Worm (Caenorhabditis elegans) whole organism, L1 larva: Measurements from ENCODE around the gene dgk-5.

Experiments
- C04F5.9 ChIP-seq: sonication (generic microtip); optimal IDR thresholded peaks from 2 replicates; lab custom pipeline; 2016; ENCODE audit warnings: missing genetic modification characterization, missing compliant biosample characterization
- C16A3.4 ChIP-seq: fragments of 150-350 bp; optimal IDR thresholded peaks from 2 replicates; lab custom pipeline; 2014; ENCODE audit warnings: missing biosample characterization, missing genetic modification characterization
- F16B12.6 ChIP-seq: fragments of 150-350 bp; optimal IDR thresholded peaks from 2 replicates; lab custom pipeline; 2014; ENCODE audit warnings: missing biosample characterization, missing genetic modification characterization
- Y116A8C.19 ChIP-seq: sonication (generic microtip); optimal IDR thresholded peaks from 2 replicates; lab custom pipeline; 2016; ENCODE audit warnings: missing compliant biosample characterization, missing genetic modification characterization, borderline replicate concordance
- alr-1 ChIP-seq: fragments of 200-800 bp; sonication (Bioruptor generic); optimal IDR thresholded peaks from 2 replicates; lab custom pipeline; 2018; ENCODE audit warnings: borderline replicate concordance, mild to moderate bottlenecking, missing genetic modification characterization, missing compliant biosample characterization
- aly-2 ChIP-seq: fragments of 150-350 bp; optimal IDR thresholded peaks from 2 replicates; lab custom pipeline; 2014; ENCODE audit warnings: missing biosample characterization, missing genetic modification characterization
- ceh-63 ChIP-seq: fragments of 200-800 bp; sonication (Bioruptor generic); optimal IDR thresholded peaks from 2 replicates; lab custom pipeline; 2018; ENCODE audit warnings: mild to moderate bottlenecking, missing genetic modification characterization, missing compliant biosample characterization
- ceh-8 ChIP-seq: fragments of 200-800 bp; sonication (Bioruptor generic); optimal IDR thresholded peaks from 2 replicates; lab custom pipeline; 2018; ENCODE audit warnings: mild to moderate bottlenecking, missing genetic modification characterization, moderate library complexity, missing compliant biosample characterization
- ceh-82 ChIP-seq, 3 experiments: fragments of 150-350 bp in 1 of 3; sonication (generic microtip) in 2 of 3; optimal IDR thresholded peaks; 2 replicates each; lab custom pipeline; 2014 to 2017; ENCODE audit warnings: missing biosample characterization in 3 of 3, missing genetic modification characterization in 3 of 3
- ceh-88 ChIP-seq: fragments of 200-800 bp; sonication (Bioruptor generic); IDR thresholded peaks from 2 replicates; pipeline ENCODE4 v1.3.6; 2022; ENCODE audit warnings: missing genetic modification characterization, missing compliant biosample characterization
- ceh-90 ChIP-seq: sonication (generic microtip); optimal IDR thresholded peaks from 2 replicates; lab custom pipeline; 2016; ENCODE audit warnings: missing genetic modification characterization, missing compliant biosample characterization
- ces-1 ChIP-seq: fragments of 150-350 bp; optimal IDR thresholded peaks from 2 replicates; lab custom pipeline; 2014; ENCODE audit warnings: missing biosample characterization, missing genetic modification reagents, missing genetic modification characterization
- efl-1 ChIP-seq, 4 experiments: fragments of 150-350 bp; optimal IDR thresholded peaks in 3 of 4; peaks in 1 of 4; 1 replicate in 1 of 4; 2 replicates in 3 of 4; lab custom pipeline; 2014; ENCODE audit warnings: missing biosample characterization in 2 of 4, missing genetic modification characterization in 2 of 4, missing genetic modification reagents in 2 of 4
- egl-13 ChIP-seq: sonication (generic microtip); optimal IDR thresholded peaks from 2 replicates; lab custom pipeline; 2016; ENCODE audit warnings: missing genotype, missing genetic modification reagents, missing genetic modification characterization, missing compliant biosample characterization
- elt-2 ChIP-seq: sonication (generic microtip); optimal IDR thresholded peaks from 2 replicates; lab custom pipeline; 2016; ENCODE audit warnings: missing genetic modification characterization, mild to moderate bottlenecking, inconsistent platforms, missing compliant biosample characterization, missing genetic modification reagents
- fkh-10 ChIP-seq: sonication (generic microtip); optimal IDR thresholded peaks from 2 replicates; lab custom pipeline; 2017; ENCODE audit warnings: missing biosample characterization, missing genetic modification reagents, missing genetic modification characterization
- fkh-4 ChIP-seq: sonication (generic microtip); optimal IDR thresholded peaks from 2 replicates; lab custom pipeline; 2016; ENCODE audit warnings: missing compliant biosample characterization, missing genetic modification characterization, borderline replicate concordance
- fos-1 ChIP-seq: fragments of 150-350 bp; optimal IDR thresholded peaks from 2 replicates; lab custom pipeline; 2014; ENCODE audit warnings: missing biosample characterization, missing genetic modification characterization
- grh-1 ChIP-seq: fragments of 200-800 bp; sonication (Bioruptor generic); IDR thresholded peaks from 2 replicates; pipeline ENCODE4 v1.3.6; 2022; ENCODE audit warnings: missing genetic modification reagents, missing genetic modification characterization, missing compliant biosample characterization
- hpl-2 ChIP-seq: fragments of 150-350 bp; optimal IDR thresholded peaks from 2 replicates; lab custom pipeline; 2014; ENCODE audit warnings: missing biosample characterization, missing genetic modification reagents, missing genetic modification characterization
- isw-1 ChIP-seq: fragments of 200-800 bp; sonication (Bioruptor generic); IDR thresholded peaks from 2 replicates; pipeline ENCODE4 v1.3.6; 2022; ENCODE audit warnings: missing genetic modification characterization, missing compliant biosample characterization
- lin-15B ChIP-seq: fragments of 150-350 bp; sonication (generic microtip); optimal IDR thresholded peaks from 3 replicates; lab custom pipeline; 2014; ENCODE audit warnings: missing biosample characterization, missing genetic modification characterization
- lir-3 ChIP-seq: sonication (generic microtip); optimal IDR thresholded peaks from 2 replicates; lab custom pipeline; 2016; ENCODE audit warnings: mild to moderate bottlenecking, missing genetic modification characterization, moderate library complexity, missing compliant biosample characterization; ENCODE audit not compliant: poor library complexity
- lsy-2 ChIP-seq, 2 experiments: fragments of 150-350 bp; optimal IDR thresholded peaks; 2 replicates each; lab custom pipeline; 2014; ENCODE audit warnings: missing biosample characterization in 2 of 2, missing genetic modification characterization in 2 of 2
- mab-9 ChIP-seq: fragments of 200-800 bp; sonication (Bioruptor generic); IDR thresholded peaks from 2 replicates; pipeline ENCODE4 v1.3.6; 2022; ENCODE audit warnings: missing genetic modification reagents, missing genetic modification characterization, missing compliant biosample characterization
- mdl-1 ChIP-seq, 2 experiments: fragments of 150-350 bp; optimal IDR thresholded peaks; 2 replicates each; lab custom pipeline; 2014 to 2017; ENCODE audit warnings: missing biosample characterization in 2 of 2, missing genetic modification characterization in 2 of 2, inconsistent platforms in 1 of 2
- nhr-11 ChIP-seq: fragments of 150-350 bp; optimal IDR thresholded peaks from 2 replicates; lab custom pipeline; 2014; ENCODE audit warnings: missing biosample characterization, missing genetic modification characterization
- nhr-12 ChIP-seq: sonication (generic microtip); optimal IDR thresholded peaks from 2 replicates; lab custom pipeline; 2017; ENCODE audit warnings: missing biosample characterization, missing genetic modification characterization
- nhr-20 ChIP-seq: sonication (generic microtip); optimal IDR thresholded peaks from 2 replicates; lab custom pipeline; 2016; ENCODE audit warnings: mild to moderate bottlenecking, missing genetic modification characterization, missing compliant biosample characterization
- nhr-28 ChIP-seq: fragments of 150-350 bp; optimal IDR thresholded peaks from 2 replicates; lab custom pipeline; 2014; ENCODE audit warnings: missing biosample characterization, missing genetic modification characterization
- nhr-76 ChIP-seq: sonication (generic microtip); optimal IDR thresholded peaks from 2 replicates; lab custom pipeline; 2017; ENCODE audit warnings: missing biosample characterization, missing genetic modification characterization
- nhr-85 ChIP-seq: sonication (generic microtip); peaks from one replicate; lab custom pipeline; 2016; ENCODE audit warnings: missing genetic modification characterization, inconsistent platforms, missing compliant biosample characterization
- nhr-90 ChIP-seq: sonication (generic microtip); optimal IDR thresholded peaks from 2 replicates; lab custom pipeline; 2016; ENCODE audit warnings: mild to moderate bottlenecking, missing genetic modification characterization, missing compliant biosample characterization; ENCODE audit not compliant: poor library complexity
- pax-3 ChIP-seq: fragments of 200-800 bp; sonication (Bioruptor generic); optimal IDR thresholded peaks from 2 replicates; lab custom pipeline; 2018; ENCODE audit warnings: mild to moderate bottlenecking, missing genetic modification characterization, moderate library complexity, missing compliant biosample characterization
- rnt-1 ChIP-seq: sonication (generic microtip); optimal IDR thresholded peaks from 2 replicates; lab custom pipeline; 2016; ENCODE audit warnings: mild to moderate bottlenecking, missing genetic modification characterization, moderate library complexity, missing compliant biosample characterization
- snpc-4 ChIP-seq: fragments of 150-350 bp; optimal IDR thresholded peaks from 2 replicates; lab custom pipeline; 2014; ENCODE audit warnings: missing biosample characterization, missing genetic modification characterization
- sptf-1 ChIP-seq: fragments of 150-350 bp; optimal IDR thresholded peaks from 2 replicates; lab custom pipeline; 2014; ENCODE audit warnings: missing biosample characterization, missing genetic modification characterization
- tbx-2 ChIP-seq: sonication (generic microtip); optimal IDR thresholded peaks from 2 replicates; lab custom pipeline; 2016; ENCODE audit warnings: missing genetic modification characterization, missing compliant biosample characterization
- unc-86 ChIP-seq: sonication (generic microtip); optimal IDR thresholded peaks from 2 replicates; lab custom pipeline; 2016; ENCODE audit warnings: missing genetic modification characterization, missing compliant biosample characterization
- unc-98 ChIP-seq: fragments of 200-800 bp; sonication (Bioruptor generic); IDR thresholded peaks from 2 replicates; pipeline ENCODE4 v1.3.6; 2022; ENCODE audit warnings: missing genetic modification characterization, missing compliant biosample characterization
- vab-15 ChIP-seq: sonication (generic microtip); optimal IDR thresholded peaks from 2 replicates; lab custom pipeline; 2017; ENCODE audit warnings: missing genotype, mild to moderate bottlenecking, missing genetic modification characterization, missing compliant biosample characterization
- xbp-1 ChIP-seq: sonication (generic microtip); optimal IDR thresholded peaks from 2 replicates; lab custom pipeline; 2016; ENCODE audit warnings: missing genetic modification characterization, missing compliant biosample characterization
- ztf-4 ChIP-seq: fragments of 150-350 bp; optimal IDR thresholded peaks from 2 replicates; lab custom pipeline; 2014; ENCODE audit warnings: missing biosample characterization, missing genetic modification characterization

Gene dgk-5

ce11 chrII:6489711-6490184, 18.9 kb upstream of the dgk-5 start, which contains the start of the genes snr-3 and rsp-5 (continued):
- no peak for TF ChIP-seq ceh-90 (tag; lab: Kevin White, UChicago)
- peak; percentile 51 for TF ChIP-seq nhr-90 (tag; lab: Kevin White, UChicago)
- TF ChIP-seq ceh-63 (GFP tag; lab: Kevin White, UChicago), result no peak
- TF ChIP-seq mab-9, result no peak
- peak; percentile 51 for TF ChIP-seq tbx-2 (tag; lab: Kevin White, UChicago)
- TF ChIP-seq lsy-2 (tag; optimal IDR thresholded peaks at IDR 0.05; lab: Kevin White, UChicago), result peak; percentile 98 to 99
- TF ChIP-seq vab-15 (tag; lab: Kevin White, UChicago), result no peak
- TF ChIP-seq ztf-4 (tag; lab: Kevin White, UChicago), result no peak
- no peak for TF ChIP-seq lir-3 (tag; lab: Kevin White, UChicago)
- no peak for TF ChIP-seq nhr-12 (tag; lab: Kevin White, UChicago)
- no peak for TF ChIP-seq nhr-28 (tag; lab: Kevin White, UChicago)
- no peak for TF ChIP-seq nhr-11 (tag; lab: Kevin White, UChicago)
- TF ChIP-seq fos-1 (tag; lab: Kevin White, UChicago), result no peak
- TF ChIP-seq F16B12.6 (tag; lab: Kevin White, UChicago), result peak; percentile 33
- TF ChIP-seq snpc-4 (tag; lab: Kevin White, UChicago), result peak; percentile 57
- peak; percentile 70 for TF ChIP-seq lin-15B (tag; lab: Kevin White, UChicago)
- no peak for TF ChIP-seq fkh-4 (tag; lab: Kevin White, UChicago)
- TF ChIP-seq mdl-1 (tag; optimal IDR thresholded peaks at IDR 0.05; lab: Kevin White, UChicago), result peak in 1 of 2 experiments; percentile 41
- peak; percentile 38 to 68 (median 63) for TF ChIP-seq ceh-82 (tag; optimal IDR thresholded peaks at IDR 0.05; lab: Kevin White, UChicago)
- no peak for TF ChIP-seq hpl-2 (GFP tag; lab: Kevin White, UChicago)
- peak; percentile 51 for TF ChIP-seq isw-1 (GFP tag; lab: Robert Waterston, UW)
- TF ChIP-seq fkh-10 (GFP tag; lab: Kevin White, UChicago), result peak; percentile 19
- no peak for TF ChIP-seq Y116A8C.19 (tag; lab: Kevin White, UChicago)
- TF ChIP-seq nhr-20 (tag; lab: Kevin White, UChicago), result peak; percentile 63
- TF ChIP-seq C04F5.9 (tag; lab: Kevin White, UChicago), result no peak
- no peak for TF ChIP-seq alr-1
- peak; percentile 84 for TF ChIP-seq nhr-85
- TF ChIP-seq pax-3 (tag; lab: Kevin White, UChicago), result no peak
- peak; percentile 43; the same call in 1 of the 2 replicates for TF ChIP-seq grh-1 (GFP tag; lab: Robert Waterston, UW)
- TF ChIP-seq ceh-8, result no peak
- TF ChIP-seq rnt-1 (tag; lab: Kevin White, UChicago), result peak; percentile 73
- no peak for TF ChIP-seq unc-98 (GFP tag; lab: Robert Waterston, UW)
- TF ChIP-seq efl-1 (optimal IDR thresholded peaks at IDR 0.05; lab: Kevin White, UChicago), result peak; percentile 82 to 85
- TF ChIP-seq efl-1 (GFP tag; optimal IDR thresholded peaks at IDR 0.05 in 1 of 2; lab: Kevin White, UChicago), result peak; percentile 79 to 97
- TF ChIP-seq nhr-76, result no peak
- TF ChIP-seq xbp-1 (tag; lab: Kevin White, UChicago), result peak; percentile 55
- peak; percentile 76 for TF ChIP-seq C16A3.4 (tag; lab: Kevin White, UChicago)
- TF ChIP-seq egl-13, result no peak
- no peak for TF ChIP-seq ceh-88 (GFP tag; lab: Robert Waterston, UW)
- no peak for TF ChIP-seq sptf-1 (tag; lab: Kevin White, UChicago)
- no peak for TF ChIP-seq ces-1 (GFP tag; lab: Kevin White, UChicago)
- peak; percentile 15 for TF ChIP-seq unc-86 (tag; lab: Kevin White, UChicago)
- TF ChIP-seq aly-2 (tag; lab: Kevin White, UChicago), result no peak
- TF ChIP-seq elt-2 (tag; lab: Kevin White, UChicago), result peak; percentile 32
